Worm (Caenorhabditis elegans) whole organism, late embryonic: ENCODE data around the gene unc-58.
A peak's percentile ranks its signal among the peaks of the same experiment; 100 is the strongest.

Source experiments
- C38D4.7 ChIP-seq: fragments of 200-800 bp; sonication (Bioruptor generic); optimal IDR thresholded peaks from 2 replicates; lab custom pipeline; 2018; ENCODE audit warnings: mild to moderate bottlenecking, missing genetic modification characterization, moderate library complexity, missing compliant biosample characterization
- F13H6.1 ChIP-seq: sonication (generic microtip); optimal IDR thresholded peaks from 2 replicates; lab custom pipeline; 2016; ENCODE audit warnings: missing genetic modification characterization, missing compliant biosample characterization
- K02D7.2 ChIP-seq: sonication (generic microtip); optimal IDR thresholded peaks from 2 replicates; lab custom pipeline; 2017; ENCODE audit warnings: mild to moderate bottlenecking, missing genetic modification characterization, missing compliant biosample characterization
- T23F11.4 ChIP-seq: fragments of 200-800 bp; sonication (Bioruptor generic); optimal IDR thresholded peaks from 2 replicates; lab custom pipeline; 2018; ENCODE audit warnings: mild to moderate bottlenecking, missing genetic modification characterization, missing compliant biosample characterization
- ahr-1 ChIP-seq: sonication (generic microtip); optimal IDR thresholded peaks from 2 replicates; lab custom pipeline; 2016; ENCODE audit warnings: missing genetic modification characterization, missing compliant biosample characterization
- ceh-18 ChIP-seq: sonication (generic microtip); optimal IDR thresholded peaks from 2 replicates; lab custom pipeline; 2016; ENCODE audit warnings: missing genetic modification characterization, missing compliant biosample characterization
- ceh-2 ChIP-seq: sonication (generic microtip); optimal IDR thresholded peaks from 2 replicates; lab custom pipeline; 2016; ENCODE audit warnings: missing genotype, missing genetic modification characterization, missing compliant biosample characterization
- ceh-31 ChIP-seq: sonication (generic microtip); optimal IDR thresholded peaks from 2 replicates; lab custom pipeline; 2016; ENCODE audit warnings: missing genetic modification characterization, missing compliant biosample characterization
- ceh-34 ChIP-seq: sonication (generic microtip); optimal IDR thresholded peaks from 2 replicates; lab custom pipeline; 2016; ENCODE audit warnings: mild to moderate bottlenecking, missing genetic modification characterization, missing compliant biosample characterization
- ceh-45 ChIP-seq: fragments of 200-800 bp; sonication (Bioruptor generic); IDR thresholded peaks from 2 replicates; pipeline ENCODE4 v1.3.6; 2022; ENCODE audit warnings: missing genetic modification reagents, missing genetic modification characterization, missing compliant biosample characterization
- ceh-48 ChIP-seq: sonication (generic microtip); optimal IDR thresholded peaks from 2 replicates; lab custom pipeline; 2016; ENCODE audit warnings: missing genetic modification characterization, inconsistent platforms, missing compliant biosample characterization
- ceh-6 ChIP-seq: fragments of 200-800 bp; sonication (Bioruptor generic); optimal IDR thresholded peaks from 2 replicates; lab custom pipeline; 2018; ENCODE audit warnings: mild to moderate bottlenecking, missing genetic modification characterization, missing compliant biosample characterization
- elt-4 ChIP-seq: sonication (generic microtip); optimal IDR thresholded peaks from 2 replicates; lab custom pipeline; 2016; ENCODE audit warnings: missing genetic modification characterization, missing compliant biosample characterization
- ets-4 ChIP-seq: sonication (generic microtip); optimal IDR thresholded peaks from 2 replicates; lab custom pipeline; 2016; ENCODE audit warnings: missing genetic modification characterization, missing compliant biosample characterization
- eyg-1 ChIP-seq: sonication (generic microtip); optimal IDR thresholded peaks from 2 replicates; lab custom pipeline; 2016; ENCODE audit warnings: missing genotype, missing genetic modification characterization, missing compliant biosample characterization
- fax-1 ChIP-seq: sonication (generic microtip); optimal IDR thresholded peaks from 2 replicates; lab custom pipeline; 2016; ENCODE audit warnings: missing genotype, missing genetic modification characterization, missing compliant biosample characterization
- fkh-10 ChIP-seq: fragments of 150-350 bp; optimal IDR thresholded peaks from 2 replicates; lab custom pipeline; 2014; ENCODE audit warnings: missing biosample characterization, missing genetic modification reagents, missing genetic modification characterization
- hlh-13 ChIP-seq: fragments of 200-800 bp; sonication (Bioruptor generic); optimal IDR thresholded peaks from 2 replicates; lab custom pipeline; 2018; ENCODE audit warnings: mild to moderate bottlenecking, missing genetic modification characterization, missing compliant biosample characterization
- hlh-30 ChIP-seq: sonication (generic microtip); optimal IDR thresholded peaks from 2 replicates; lab custom pipeline; 2017; ENCODE audit warnings: antibody characterized with exemption, missing genetic modification characterization, missing compliant biosample characterization; ENCODE audit not compliant: insufficient read depth
- hlh-6 ChIP-seq: sonication (generic microtip); optimal IDR thresholded peaks from 2 replicates; lab custom pipeline; 2016; ENCODE audit warnings: missing genotype, missing genetic modification characterization, missing compliant biosample characterization
- lim-6 ChIP-seq: sonication (generic microtip); optimal IDR thresholded peaks from 2 replicates; lab custom pipeline; 2016; ENCODE audit warnings: missing genetic modification characterization, missing compliant biosample characterization
- nfya-1 ChIP-seq: sonication (generic microtip); optimal IDR thresholded peaks from 2 replicates; lab custom pipeline; 2017; ENCODE audit warnings: missing genetic modification characterization, mild to moderate bottlenecking, missing compliant biosample characterization, antibody characterized with exemption, moderate library complexity
- nhr-11 ChIP-seq: fragments of 150-350 bp; optimal IDR thresholded peaks from 2 replicates; lab custom pipeline; 2014; ENCODE audit warnings: missing biosample characterization, missing genetic modification characterization
- odd-2 ChIP-seq: sonication (generic microtip); optimal IDR thresholded peaks from 2 replicates; lab custom pipeline; 2017; ENCODE audit warnings: antibody characterized with exemption, mild to moderate bottlenecking, missing genetic modification characterization, missing compliant biosample characterization
- pha-4 ChIP-seq: fragments of 150-350 bp; optimal IDR thresholded peaks from 2 replicates; lab custom pipeline; 2018; ENCODE audit warnings: missing biosample characterization, missing genetic modification reagents, missing genetic modification characterization
- ref-2 ChIP-seq: sonication (generic microtip); optimal IDR thresholded peaks from 2 replicates; lab custom pipeline; 2016; ENCODE audit warnings: missing genetic modification characterization, missing compliant biosample characterization
- rnt-1 ChIP-seq: sonication (generic microtip); optimal IDR thresholded peaks from 2 replicates; lab custom pipeline; 2016; ENCODE audit warnings: missing genetic modification characterization, missing compliant biosample characterization
- sdc-2 ChIP-seq: sonication (generic microtip); optimal IDR thresholded peaks from 2 replicates; lab custom pipeline; 2016; ENCODE audit warnings: missing genotype, missing genetic modification characterization, missing compliant biosample characterization
- syd-9 ChIP-seq: sonication (generic microtip); optimal IDR thresholded peaks from 2 replicates; lab custom pipeline; 2016; ENCODE audit warnings: mild to moderate bottlenecking, missing genetic modification characterization, moderate library complexity, missing compliant biosample characterization
- tbx-2 ChIP-seq: sonication (generic microtip); optimal IDR thresholded peaks from 2 replicates; lab custom pipeline; 2016; ENCODE audit warnings: missing genetic modification characterization, missing compliant biosample characterization
- ttx-3 ChIP-seq: sonication (generic microtip); optimal IDR thresholded peaks from 2 replicates; lab custom pipeline; 2016; ENCODE audit warnings: missing genetic modification reagents, missing genetic modification characterization, missing compliant biosample characterization
- unc-3 ChIP-seq, 2 experiments: fragments of 200-800 bp in 1 of 2; sonication (Bioruptor generic) in 1 of 2; sonication (generic microtip) in 1 of 2; conservative IDR thresholded peaks in 1 of 2; optimal IDR thresholded peaks in 1 of 2; 2 replicates each; pipeline versions ENCODE4 v1.3.6 to Lab custom; 2016 to 2022; ENCODE audit warnings: missing compliant biosample characterization in 2 of 2, missing genetic modification characterization in 2 of 2, missing genetic modification reagents in 1 of 2
- unc-42 ChIP-seq: sonication (generic microtip); optimal IDR thresholded peaks from 2 replicates; lab custom pipeline; 2016; ENCODE audit warnings: missing genotype, missing genetic modification characterization, missing compliant biosample characterization
- unc-86 ChIP-seq: sonication (generic microtip); optimal IDR thresholded peaks from 2 replicates; lab custom pipeline; 2016; ENCODE audit warnings: missing genetic modification characterization, missing compliant biosample characterization
- ztf-16 ChIP-seq: sonication (generic microtip); optimal IDR thresholded peaks from 2 replicates; lab custom pipeline; 2017; ENCODE audit warnings: missing genetic modification characterization, missing compliant biosample characterization

The unc-58 gene

DNA sequence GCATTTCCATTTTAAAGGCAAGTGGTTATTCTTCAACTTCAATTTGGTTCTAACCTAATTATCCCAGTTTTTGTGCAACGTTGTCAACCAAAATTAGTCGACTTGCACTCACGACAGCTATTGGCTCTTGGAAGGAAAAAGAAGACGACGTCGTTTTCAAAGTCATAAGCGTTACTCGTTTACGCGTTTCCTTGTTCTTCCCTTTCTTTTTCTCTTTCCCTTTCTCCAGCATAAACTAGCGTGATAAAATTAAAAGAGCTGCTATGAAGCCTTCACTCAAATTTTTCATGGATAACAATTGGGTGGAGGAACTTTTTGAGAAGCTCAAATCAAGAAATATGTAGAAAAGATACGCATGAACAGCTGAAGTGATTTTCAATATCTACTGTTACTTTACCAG is 30.2 kb upstream of the unc-58 start:
- TF ChIP-seq unc-42 (tag; lab: Kevin White, UChicago), result peak; percentile 22
- TF ChIP-seq hlh-6, result no peak

DNA sequence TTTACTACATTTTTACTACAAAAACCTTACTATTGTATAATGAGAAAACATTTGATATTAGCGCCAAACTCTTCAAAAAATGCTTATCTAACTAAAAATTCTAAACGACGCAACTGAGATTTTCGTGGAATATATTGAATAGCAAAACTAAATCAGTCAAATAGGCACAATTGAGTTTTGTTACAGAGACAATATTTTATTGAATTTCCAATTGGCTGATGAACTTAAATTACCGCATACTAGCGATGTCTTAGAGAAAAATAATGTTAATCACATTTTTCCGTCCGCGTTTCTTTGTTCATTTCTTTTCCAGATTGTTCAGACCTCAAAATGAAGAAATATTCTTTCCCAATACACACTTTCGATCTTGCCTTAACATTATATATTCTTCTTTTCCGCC is 29.5 kb upstream of the unc-58 start:
- TF ChIP-seq syd-9 (tag; lab: Kevin White, UChicago), result no peak
- TF ChIP-seq unc-86 (tag; lab: Kevin White, UChicago), result no peak
- no peak for TF ChIP-seq nfya-1
- no peak for TF ChIP-seq ceh-2
- TF ChIP-seq ceh-48, result no peak
- TF ChIP-seq elt-4 (tag; lab: Kevin White, UChicago), result no peak
- TF ChIP-seq hlh-6, result no peak
- no peak for TF ChIP-seq K02D7.2 (tag; lab: Kevin White, UChicago)
- TF ChIP-seq fax-1, result no peak
- TF ChIP-seq eyg-1 (tag; lab: Kevin White, UChicago), result no peak
- TF ChIP-seq C38D4.7 (GFP tag; lab: Kevin White, UChicago), result no peak
- TF ChIP-seq ceh-45 (GFP tag; lab: Robert Waterston, UW), result no peak
- no peak for TF ChIP-seq F13H6.1 (tag; lab: Kevin White, UChicago)
- TF ChIP-seq ceh-34 (tag; lab: Kevin White, UChicago), result no peak
- no peak for TF ChIP-seq ztf-16 (tag; lab: Kevin White, UChicago)
- no peak for TF ChIP-seq hlh-13
- TF ChIP-seq ets-4 (tag; lab: Kevin White, UChicago), result no peak
- no peak for TF ChIP-seq ahr-1
- no peak for TF ChIP-seq sdc-2 (tag; lab: Kevin White, UChicago)
- TF ChIP-seq ceh-6 (GFP tag; lab: Kevin White, UChicago), result no peak

DNA sequence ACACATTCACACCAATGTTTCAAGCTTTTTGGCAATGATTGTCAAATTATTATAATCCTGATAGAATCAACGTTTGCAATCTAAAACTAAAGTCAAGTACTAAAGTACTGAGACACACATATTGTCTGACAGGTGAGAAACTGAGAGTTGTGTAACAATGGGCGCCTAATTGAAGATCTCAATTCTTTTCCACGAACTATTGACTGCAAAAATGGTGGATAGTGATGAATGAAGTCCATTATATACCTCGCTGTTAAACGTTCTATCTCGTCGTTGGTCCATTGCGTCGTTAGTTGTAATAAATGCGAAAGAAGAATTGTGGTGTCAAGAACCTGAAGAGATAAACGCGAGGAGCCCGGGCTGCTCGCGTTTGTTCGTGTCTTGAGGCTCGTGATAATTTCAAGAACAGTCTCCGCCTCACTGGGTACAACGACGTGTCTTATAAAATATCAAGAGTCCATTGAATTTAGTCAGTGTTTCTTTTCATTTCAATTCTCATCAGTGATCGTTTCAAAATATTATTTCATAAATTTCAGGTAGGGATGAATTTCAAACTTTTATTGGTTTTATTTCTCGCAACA is 27.2 kb upstream of the unc-58 start, which contains the start of gene F09B9.4:
TSS of gene F09B9.4 (plus strand) at position 531 of the 581 bp plus-strand sequence.
- TF ChIP-seq pha-4 (no peak), T23F11.4 (GFP tag; lab: Kevin White, UChicago) (no peak), nhr-11 (tag; lab: Kevin White, UChicago) (no peak), ttx-3 (tag; lab: Kevin White, UChicago) (no peak), fkh-10 (GFP tag; lab: Kevin White, UChicago) (no peak), odd-2 (tag; lab: Kevin White, UChicago) (no peak), ceh-18 (tag; lab: Kevin White, UChicago) (no peak)

DNA sequence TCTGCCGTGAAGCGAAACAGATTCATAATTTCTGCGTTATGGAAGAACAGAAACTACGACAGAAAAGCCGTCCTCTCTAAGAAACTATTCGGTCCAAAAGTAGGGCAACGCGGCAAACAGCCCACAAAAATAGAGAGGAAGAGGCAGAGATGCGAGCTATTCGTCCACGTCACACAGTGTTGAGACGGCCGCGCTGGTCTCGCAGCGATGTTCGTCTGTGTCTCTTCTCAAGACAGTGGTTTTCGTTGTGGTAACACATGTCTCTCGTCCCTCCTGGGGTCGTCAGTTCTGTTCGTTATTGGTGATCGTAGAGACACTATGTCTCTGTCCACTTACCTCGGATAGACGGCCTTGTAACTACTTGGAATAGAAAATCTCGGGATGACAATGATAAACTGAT is 25.7 kb upstream of the unc-58 start, which contains the start of gene erd-2.1:
TSS of gene erd-2.1 (minus strand) at position 114 of the 400 bp plus-strand sequence.
- TF ChIP-seq rnt-1 (peak; percentile 46), fkh-10 (GFP tag; lab: Kevin White, UChicago) (no peak), ref-2 (peak; percentile 55), lim-6 (tag; lab: Kevin White, UChicago) (no peak), tbx-2 (peak; percentile 8), ceh-18 (tag; lab: Kevin White, UChicago) (peak; percentile 13), unc-42 (tag; lab: Kevin White, UChicago) (peak; percentile 22), nfya-1 (peak; percentile 50), hlh-30 (tag; lab: Kevin White, UChicago) (peak; percentile 47), ceh-31 (tag; lab: Kevin White, UChicago) (peak; percentile 28), sdc-2 (tag; lab: Kevin White, UChicago) (peak; percentile 35), C38D4.7 (GFP tag; lab: Kevin White, UChicago) (no peak)

DNA sequence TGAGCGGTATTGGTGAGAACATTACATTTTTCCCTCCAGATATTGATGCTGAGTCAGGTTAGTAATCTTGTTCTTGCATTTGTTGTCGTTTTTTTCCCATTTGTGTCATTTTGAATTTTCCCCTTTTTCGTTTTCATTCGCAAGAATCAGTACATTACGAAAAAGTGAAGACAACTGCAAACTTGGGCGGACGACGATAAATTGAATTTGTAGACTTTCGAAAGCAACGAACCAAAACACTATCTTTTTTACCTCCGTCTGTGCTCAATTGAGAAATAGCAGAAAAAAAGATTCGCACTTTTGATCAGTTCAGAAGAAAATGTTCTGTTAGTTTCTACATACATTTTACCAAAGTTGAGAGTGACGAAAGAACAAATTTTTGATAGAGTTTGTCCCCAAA is 22.1 kb upstream of the unc-58 start:
- TF ChIP-seq unc-42 (tag; lab: Kevin White, UChicago) (peak; percentile 73), unc-3 (GFP tag; conservative IDR thresholded peaks at IDR 0.05; lab: Robert Waterston, UW) (no peak), unc-3 (tag; optimal IDR thresholded peaks at IDR 0.05; lab: Kevin White, UChicago) (no peak)
